Worm (Caenorhabditis elegans) whole organism, L3 larva: ENCODE data around the gene F41B5.12.

Experiments
- ZK546.5 ChIP-seq: sonication (generic microtip); optimal IDR thresholded peaks from 2 replicates; lab custom pipeline; 2017; ENCODE audit warnings: missing biosample characterization, missing genetic modification characterization
- aly-2 ChIP-seq: fragments of 150-350 bp; optimal IDR thresholded peaks from 2 replicates; lab custom pipeline; 2014; ENCODE audit warnings: missing biosample characterization, missing genetic modification characterization
- ceh-16 ChIP-seq: sonication (generic microtip); optimal IDR thresholded peaks from 2 replicates; lab custom pipeline; 2017; ENCODE audit warnings: missing biosample characterization, missing genetic modification characterization
- ceh-28 ChIP-seq: fragments of 150-350 bp; optimal IDR thresholded peaks from 2 replicates; lab custom pipeline; 2014; ENCODE audit warnings: missing biosample characterization, missing genetic modification reagents, missing genetic modification characterization
- ceh-82 ChIP-seq: fragments of 150-350 bp; optimal IDR thresholded peaks from 2 replicates; lab custom pipeline; 2014; ENCODE audit warnings: missing biosample characterization, missing genetic modification characterization
- ceh-9 ChIP-seq: sonication (generic microtip); optimal IDR thresholded peaks from 2 replicates; lab custom pipeline; 2018; ENCODE audit warnings: missing biosample characterization, missing genetic modification characterization
- egl-5 ChIP-seq: fragments of 150-350 bp; optimal IDR thresholded peaks from 2 replicates; lab custom pipeline; 2017; ENCODE audit warnings: missing biosample characterization, missing genetic modification reagents, missing genetic modification characterization, inconsistent platforms
- elt-1 ChIP-seq: fragments of 150-350 bp; optimal IDR thresholded peaks from 2 replicates; lab custom pipeline; 2014; ENCODE audit warnings: missing biosample characterization, missing genetic modification characterization
- elt-2 ChIP-seq: sonication (generic microtip); optimal IDR thresholded peaks from 2 replicates; lab custom pipeline; 2016; ENCODE audit warnings: missing genetic modification reagents, mild to moderate bottlenecking, missing genetic modification characterization, missing compliant biosample characterization
- elt-3 ChIP-seq, 3 experiments: fragments of 150-350 bp in 1 of 3; sonication (generic microtip) in 2 of 3; optimal IDR thresholded peaks; 2 replicates in 2 of 3; 4 replicates in 1 of 3; lab custom pipeline; 2014 to 2017; ENCODE audit warnings: missing biosample characterization in 3 of 3, missing genetic modification characterization in 3 of 3
- eor-1 ChIP-seq, 2 experiments: fragments of 150-350 bp; optimal IDR thresholded peaks; 2 replicates each; lab custom pipeline; 2014 to 2018; ENCODE audit warnings: missing biosample characterization in 2 of 2, missing genetic modification characterization in 2 of 2
- fkh-10 ChIP-seq: sonication (generic microtip); optimal IDR thresholded peaks from 2 replicates; lab custom pipeline; 2017; ENCODE audit warnings: missing biosample characterization, missing genetic modification reagents, missing genetic modification characterization
- fos-1 ChIP-seq: fragments of 150-350 bp; optimal IDR thresholded peaks from 2 replicates; lab custom pipeline; 2014; ENCODE audit warnings: missing biosample characterization, missing genetic modification characterization
- hmg-11 ChIP-seq: sonication (generic microtip); optimal IDR thresholded peaks from 2 replicates; lab custom pipeline; 2016; ENCODE audit warnings: missing genetic modification characterization, missing compliant biosample characterization
- jun-1 ChIP-seq: fragments of 150-350 bp; optimal IDR thresholded peaks from 2 replicates; lab custom pipeline; 2014; ENCODE audit warnings: missing biosample characterization, missing genetic modification reagents, missing genetic modification characterization
- lin-15B ChIP-seq: fragments of 150-350 bp; optimal IDR thresholded peaks from 2 replicates; lab custom pipeline; 2014; ENCODE audit warnings: missing biosample characterization, missing genetic modification characterization
- lin-39 ChIP-seq: fragments of 150-350 bp; optimal IDR thresholded peaks from 2 replicates; lab custom pipeline; 2018; ENCODE audit warnings: missing biosample characterization, missing genetic modification reagents, missing genetic modification characterization
- mml-1 ChIP-seq: fragments of 150-350 bp; sonication (generic microtip); optimal IDR thresholded peaks from 3 replicates; lab custom pipeline; 2014; ENCODE audit warnings: missing biosample characterization, missing genetic modification characterization
- nhr-11 ChIP-seq: fragments of 150-350 bp; optimal IDR thresholded peaks from 2 replicates; lab custom pipeline; 2014; ENCODE audit warnings: missing biosample characterization, missing genetic modification characterization
- nhr-12 ChIP-seq: fragments of 150-350 bp; optimal IDR thresholded peaks from 2 replicates; lab custom pipeline; 2014; ENCODE audit warnings: missing biosample characterization, missing genetic modification characterization
- nhr-23 ChIP-seq: fragments of 150-350 bp; optimal IDR thresholded peaks from 2 replicates; lab custom pipeline; 2014; ENCODE audit warnings: missing biosample characterization, missing genetic modification reagents, missing genetic modification characterization
- nhr-237 ChIP-seq: fragments of 150-350 bp; optimal IDR thresholded peaks from 2 replicates; lab custom pipeline; 2014; ENCODE audit warnings: missing biosample characterization, missing genetic modification characterization
- nhr-25 ChIP-seq: sonication (generic microtip); optimal IDR thresholded peaks from 2 replicates; lab custom pipeline; 2017; ENCODE audit warnings: missing biosample characterization, missing genetic modification characterization
- nhr-43 ChIP-seq: sonication (generic microtip); optimal IDR thresholded peaks from 2 replicates; lab custom pipeline; 2016; ENCODE audit warnings: mild to moderate bottlenecking, missing genetic modification characterization, missing compliant biosample characterization; ENCODE audit not compliant: poor library complexity, severe bottlenecking
- nhr-67 ChIP-seq: fragments of 150-350 bp; optimal IDR thresholded peaks from 2 replicates; lab custom pipeline; 2014; ENCODE audit warnings: missing biosample characterization, missing genetic modification characterization
- nhr-76 ChIP-seq: fragments of 150-350 bp; sonication (generic microtip); optimal IDR thresholded peaks from 5 replicates; lab custom pipeline; 2014; ENCODE audit warnings: missing biosample characterization, missing genetic modification characterization
- nhr-77 ChIP-seq: fragments of 150-350 bp; optimal IDR thresholded peaks from 2 replicates; lab custom pipeline; 2014; ENCODE audit warnings: missing biosample characterization, missing genetic modification characterization
- pha-4 ChIP-seq: fragments of 150-350 bp; optimal IDR thresholded peaks from 2 replicates; lab custom pipeline; 2014; ENCODE audit warnings: missing biosample characterization, missing genetic modification reagents, missing genetic modification characterization
- pqm-1 ChIP-seq: fragments of 150-350 bp; optimal IDR thresholded peaks from 2 replicates; lab custom pipeline; 2017; ENCODE audit warnings: missing biosample characterization, missing genetic modification characterization, inconsistent platforms
- skn-1 ChIP-seq: fragments of 150-350 bp; optimal IDR thresholded peaks from 2 replicates; lab custom pipeline; 2014; ENCODE audit warnings: missing biosample characterization, missing genetic modification characterization
- snpc-4 ChIP-seq: fragments of 150-350 bp; optimal IDR thresholded peaks from 2 replicates; lab custom pipeline; 2014; ENCODE audit warnings: missing biosample characterization, missing genetic modification characterization
- tbx-2 ChIP-seq: sonication (generic microtip); optimal IDR thresholded peaks from 2 replicates; lab custom pipeline; 2016; ENCODE audit warnings: mild to moderate bottlenecking, missing genetic modification characterization, missing compliant biosample characterization
- unc-39 ChIP-seq: sonication (generic microtip); optimal IDR thresholded peaks from 4 replicates; lab custom pipeline; 2017; ENCODE audit warnings: missing biosample characterization, missing genetic modification characterization
- unc-62 ChIP-seq: fragments of 150-350 bp; sonication (generic microtip); optimal IDR thresholded peaks from 4 replicates; lab custom pipeline; 2014; ENCODE audit warnings: missing biosample characterization, missing genetic modification reagents, missing genetic modification characterization

The F41B5.12 gene

DNA sequence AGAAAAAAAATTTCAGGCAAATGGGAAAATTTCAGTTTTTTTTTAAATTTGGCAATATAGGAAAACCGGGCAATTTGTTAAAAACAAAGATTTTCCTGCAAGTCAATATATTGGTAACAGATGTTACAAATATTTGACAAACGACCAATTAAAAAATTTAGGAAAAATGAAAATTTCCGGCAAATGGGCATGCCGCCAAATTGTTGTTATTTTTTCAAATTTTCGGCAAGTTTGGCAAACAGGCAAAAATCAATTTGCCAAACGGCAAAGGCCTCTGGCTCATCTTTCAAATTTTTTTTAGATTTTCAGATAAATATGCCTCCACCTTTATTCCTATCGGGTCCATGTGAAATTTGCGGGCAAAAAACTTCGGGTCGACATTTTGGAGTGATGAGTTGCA, 39.0 kb upstream of the F41B5.12 start, which contains the start of gene nhr-128:
nhr-128 (plus strand) TSS at position 301 of the 400 bp plus-strand sequence.
- TF ChIP-seq egl-5 (tag; lab: Kevin White, UChicago), result no peak
- no peak for TF ChIP-seq unc-62 (GFP tag; lab: Kevin White, UChicago)
- TF ChIP-seq lin-15B (tag; lab: Kevin White, UChicago), result no peak
- no peak for TF ChIP-seq aly-2
- no peak for TF ChIP-seq ceh-16 (tag; lab: Kevin White, UChicago)

- TF ChIP-seq jun-1 (tag; lab: Kevin White, UChicago) (no peak), nhr-23 (tag; lab: Kevin White, UChicago) (no peak), ceh-28 (tag; lab: Kevin White, UChicago) (no peak), nhr-25 (tag; lab: Kevin White, UChicago) (no peak), elt-1 (tag; lab: Kevin White, UChicago) (no peak), ceh-16 (tag; lab: Kevin White, UChicago) (no peak), unc-39 (no peak), skn-1 (tag; lab: Kevin White, UChicago) (no peak), nhr-67 (tag; lab: Kevin White, UChicago) (no peak), eor-1 (tag; optimal IDR thresholded peaks at IDR 0.05; lab: Kevin White, UChicago) (no peak), lin-39 (tag; lab: Kevin White, UChicago) (no peak), unc-62 (GFP tag; lab: Kevin White, UChicago) (no peak)
- TF ChIP-seq, all 47 proteins: peak for 0
These were observed 35.6 kb upstream of the F41B5.12 start, which contains the start of gene nhr-103 for ce11 chrV:2225130-2225529. TSS of gene nhr-103 (plus strand) at chrV:2225430.

DNA sequence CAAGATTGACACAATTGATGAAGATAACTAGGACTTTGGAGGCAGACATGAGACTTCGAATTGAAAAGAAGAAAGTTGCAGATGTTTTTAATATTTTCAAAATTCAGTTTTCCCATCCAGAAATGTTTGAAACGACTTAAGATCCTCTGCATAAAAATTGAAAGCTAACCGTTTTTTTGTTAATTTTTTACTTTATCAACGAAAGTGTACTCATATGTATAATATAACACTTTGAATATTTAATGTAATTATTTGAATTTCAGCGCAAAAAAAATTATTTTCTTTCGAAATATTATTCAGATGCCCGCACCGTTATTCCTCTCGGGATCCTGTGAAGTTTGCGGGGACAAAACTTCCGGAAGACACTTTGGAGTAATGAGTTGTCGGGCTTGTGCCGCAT, 33.9 kb upstream of the F41B5.12 start, which contains the start of gene nhr-18:
nhr-18 (plus strand) TSS at position 301 of the 400 bp plus-strand sequence.
- TF ChIP-seq elt-2 (tag; lab: Kevin White, UChicago) (no peak), unc-62 (GFP tag; lab: Kevin White, UChicago) (no peak), nhr-76 (tag; lab: Kevin White, UChicago) (no peak), lin-39 (tag; lab: Kevin White, UChicago) (no peak), elt-3 (tag; optimal IDR thresholded peaks at IDR 0.05; lab: Kevin White, UChicago) (no peak), aly-2 (no peak), jun-1 (tag; lab: Kevin White, UChicago) (no peak), nhr-237 (tag; lab: Kevin White, UChicago) (no peak), nhr-12 (no peak), nhr-25 (tag; lab: Kevin White, UChicago) (no peak), nhr-67 (tag; lab: Kevin White, UChicago) (no peak), mml-1 (no peak), fos-1 (tag; lab: Kevin White, UChicago) (no peak), fkh-10 (no peak), nhr-77 (tag; lab: Kevin White, UChicago) (no peak), unc-39 (no peak), ceh-82 (tag; lab: Kevin White, UChicago) (no peak), nhr-11 (tag; lab: Kevin White, UChicago) (no peak), pqm-1 (tag; lab: Kevin White, UChicago) (no peak), lin-15B (tag; lab: Kevin White, UChicago) (no peak)

DNA sequence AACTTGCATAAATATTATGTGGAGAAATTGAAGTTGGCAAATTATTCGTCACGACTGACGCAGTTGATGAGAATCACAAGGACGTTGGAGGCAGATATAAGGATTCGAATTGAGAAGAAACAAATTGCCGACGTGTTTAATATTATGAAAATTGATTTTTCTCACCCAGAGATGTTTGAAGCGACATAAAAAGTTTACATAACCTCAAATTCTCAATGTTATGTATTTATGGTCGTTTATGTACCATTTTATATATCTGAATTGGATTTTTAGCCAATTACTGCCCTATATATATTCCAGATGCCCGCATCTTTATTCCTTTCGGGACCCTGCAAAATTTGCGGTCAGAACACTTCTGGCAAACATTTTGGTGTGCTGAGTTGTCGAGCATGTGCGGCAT, 32.0 kb upstream of the F41B5.12 start, which contains the start of gene nhr-126:
nhr-126 (plus strand) TSS at position 301 of the 400 bp plus-strand sequence.
- no peak for TF ChIP-seq nhr-67 (tag; lab: Kevin White, UChicago)
- TF ChIP-seq fkh-10, result no peak
- TF ChIP-seq lin-39 (tag; lab: Kevin White, UChicago), result no peak
- no peak for TF ChIP-seq hmg-11
- TF ChIP-seq jun-1 (tag; lab: Kevin White, UChicago), result no peak
- TF ChIP-seq unc-39, result no peak
- TF ChIP-seq nhr-25 (tag; lab: Kevin White, UChicago), result no peak
- no peak for TF ChIP-seq skn-1 (tag; lab: Kevin White, UChicago)
- no peak for TF ChIP-seq egl-5 (tag; lab: Kevin White, UChicago)
- no peak for TF ChIP-seq nhr-43 (tag; lab: Kevin White, UChicago)
- TF ChIP-seq ceh-9, result no peak
- no peak for TF ChIP-seq nhr-237 (tag; lab: Kevin White, UChicago)
- no peak for TF ChIP-seq nhr-12

ce11 chrV:2230912-2231311, 29.8 kb upstream of the F41B5.12 start, which contains the start of gene nhr-134:
TSS of gene nhr-134 (plus strand) at chrV:2231223.
- TF ChIP-seq pha-4 (tag; lab: Kevin White, UChicago), result peak; percentile 63
- TF ChIP-seq tbx-2 (tag; lab: Kevin White, UChicago), result no peak
- peak; percentile 53 for TF ChIP-seq elt-2 (tag; lab: Kevin White, UChicago)
- TF ChIP-seq snpc-4 (tag; lab: Kevin White, UChicago), result peak; percentile 34
- no peak for TF ChIP-seq ZK546.5 (tag; lab: Kevin White, UChicago)
- TF ChIP-seq elt-3 (tag; optimal IDR thresholded peaks at IDR 0.05; lab: Kevin White, UChicago), result no peak
- TF ChIP-seq, all 47 proteins: peak for 3
